Worm (Caenorhabditis elegans) whole organism, L2 larva: ENCODE measurements around the gene gst-9.
A peak's percentile ranks its signal among the peaks of the same experiment; 100 is the strongest.
"Not testable (repeated sequence)": the region's sequence is repeated elsewhere in the genome, so short reads cannot be mapped to it uniquely, and the experiment has no call there.

Experiments used
- F13H6.1 ChIP-seq: sonication (generic microtip); optimal IDR thresholded peaks from 2 replicates; lab custom pipeline; 2016; ENCODE audit warnings: missing genetic modification characterization, missing compliant biosample characterization
- R02D3.7 ChIP-seq: fragments of 150-350 bp; optimal IDR thresholded peaks from 2 replicates; lab custom pipeline; 2014; ENCODE audit warnings: missing biosample characterization, missing genetic modification characterization
- Y55F3AM.14 ChIP-seq: fragments of 200-800 bp; sonication (Bioruptor generic); optimal IDR thresholded peaks from 2 replicates; lab custom pipeline; 2018; ENCODE audit warnings: mild to moderate bottlenecking, missing genetic modification characterization, missing compliant biosample characterization
- alr-1 ChIP-seq: fragments of 150-350 bp; optimal IDR thresholded peaks from 2 replicates; lab custom pipeline; 2014; ENCODE audit warnings: missing biosample characterization, missing genetic modification characterization
- aly-2 ChIP-seq: fragments of 150-350 bp; optimal IDR thresholded peaks from 2 replicates; lab custom pipeline; 2014; ENCODE audit warnings: missing biosample characterization, missing genetic modification characterization
- ama-1 ChIP-seq: fragments of 150-350 bp; optimal IDR thresholded peaks from 2 replicates; lab custom pipeline; 2018; ENCODE audit warnings: inconsistent platforms
- blmp-1 ChIP-seq: sonication (generic microtip); optimal IDR thresholded peaks from 2 replicates; lab custom pipeline; 2017; ENCODE audit warnings: missing genetic modification characterization, mild to moderate bottlenecking, missing compliant biosample characterization, antibody characterized with exemption, moderate library complexity; ENCODE audit not compliant: insufficient read depth
- ceh-16 ChIP-seq: fragments of 150-350 bp; optimal IDR thresholded peaks from 2 replicates; lab custom pipeline; 2014; ENCODE audit warnings: missing biosample characterization, missing genetic modification characterization
- ceh-82 ChIP-seq: fragments of 150-350 bp; optimal IDR thresholded peaks from 2 replicates; lab custom pipeline; 2014; ENCODE audit warnings: missing biosample characterization, missing genetic modification characterization
- crh-2 ChIP-seq: sonication (generic microtip); optimal IDR thresholded peaks from 2 replicates; lab custom pipeline; 2017; ENCODE audit warnings: missing biosample characterization, missing genetic modification characterization
- dmd-4 ChIP-seq: sonication (generic microtip); optimal IDR thresholded peaks from 2 replicates; lab custom pipeline; 2017; ENCODE audit warnings: missing biosample characterization, missing genetic modification characterization
- egl-27 ChIP-seq: sonication (generic microtip); optimal IDR thresholded peaks from 3 replicates; lab custom pipeline; 2017; ENCODE audit warnings: missing biosample characterization, missing genetic modification reagents, missing genetic modification characterization
- elt-3 ChIP-seq: sonication (generic microtip); optimal IDR thresholded peaks from 2 replicates; lab custom pipeline; 2017; ENCODE audit warnings: missing biosample characterization, missing genetic modification characterization
- fos-1 ChIP-seq: fragments of 150-350 bp; optimal IDR thresholded peaks from 2 replicates; lab custom pipeline; 2014; ENCODE audit warnings: missing biosample characterization, missing genetic modification characterization
- gmeb-1 ChIP-seq: fragments of 150-350 bp; optimal IDR thresholded peaks from 2 replicates; lab custom pipeline; 2014; ENCODE audit warnings: missing biosample characterization, missing genetic modification characterization
- lin-11 ChIP-seq: fragments of 150-350 bp; sonication (generic microtip); optimal IDR thresholded peaks from 2 replicates; lab custom pipeline; 2014; ENCODE audit warnings: missing biosample characterization, missing genetic modification characterization, inconsistent platforms, mixed read lengths
- mab-5 ChIP-seq: fragments of 150-350 bp; optimal IDR thresholded peaks from 2 replicates; lab custom pipeline; 2014; ENCODE audit warnings: missing biosample characterization, missing genetic modification characterization
- nhr-10 ChIP-seq: sonication (generic microtip); optimal IDR thresholded peaks from 2 replicates; lab custom pipeline; 2017; ENCODE audit warnings: missing biosample characterization, missing genetic modification characterization
- nhr-11 ChIP-seq: fragments of 150-350 bp; optimal IDR thresholded peaks from 2 replicates; lab custom pipeline; 2014; ENCODE audit warnings: missing biosample characterization, missing genetic modification characterization
- nhr-129 ChIP-seq: fragments of 150-350 bp; optimal IDR thresholded peaks from 2 replicates; lab custom pipeline; 2014; ENCODE audit warnings: missing biosample characterization, missing genetic modification characterization
- nhr-21 ChIP-seq: fragments of 150-350 bp; optimal IDR thresholded peaks from 2 replicates; lab custom pipeline; 2014; ENCODE audit warnings: missing biosample characterization, missing genetic modification characterization
- nhr-237 ChIP-seq: fragments of 150-350 bp; optimal IDR thresholded peaks from 2 replicates; lab custom pipeline; 2014; ENCODE audit warnings: missing biosample characterization, missing genetic modification characterization
- peb-1 ChIP-seq: fragments of 150-350 bp; optimal IDR thresholded peaks from 2 replicates; lab custom pipeline; 2014; ENCODE audit warnings: missing biosample characterization, missing genetic modification characterization
- skn-1 ChIP-seq: sonication (generic microtip); optimal IDR thresholded peaks from 2 replicates; lab custom pipeline; 2017; ENCODE audit warnings: missing biosample characterization, missing genetic modification characterization
- sma-3 ChIP-seq: sonication (generic microtip); optimal IDR thresholded peaks from 2 replicates; lab custom pipeline; 2016; ENCODE audit warnings: missing genetic modification reagents, missing genetic modification characterization, missing compliant biosample characterization
- sma-9 ChIP-seq, 2 experiments: fragments of 150-350 bp in 1 of 2; sonication (generic microtip) in 1 of 2; optimal IDR thresholded peaks; 2 replicates each; lab custom pipeline; 2014 to 2016; ENCODE audit warnings: missing genetic modification characterization in 2 of 2, mild to moderate bottlenecking in 1 of 2, missing biosample characterization in 1 of 2, missing compliant biosample characterization in 1 of 2, missing genetic modification reagents in 1 of 2, moderate library complexity in 1 of 2
- snpc-4 ChIP-seq: fragments of 150-350 bp; optimal IDR thresholded peaks from 2 replicates; lab custom pipeline; 2014; ENCODE audit warnings: missing biosample characterization, missing genetic modification characterization
- unc-39 ChIP-seq: fragments of 150-350 bp; optimal IDR thresholded peaks from 2 replicates; lab custom pipeline; 2014; ENCODE audit warnings: missing biosample characterization, missing genetic modification characterization
- unc-55 ChIP-seq: fragments of 150-350 bp; sonication (generic microtip); optimal IDR thresholded peaks from 3 replicates; lab custom pipeline; 2014; ENCODE audit warnings: missing biosample characterization, missing genetic modification reagents, missing genetic modification characterization
- unc-62 ChIP-seq: fragments of 150-350 bp; optimal IDR thresholded peaks from 2 replicates; lab custom pipeline; 2014; ENCODE audit warnings: missing biosample characterization, missing genetic modification reagents, missing genetic modification characterization
- zag-1 ChIP-seq: fragments of 150-350 bp; optimal IDR thresholded peaks from 2 replicates; lab custom pipeline; 2014; ENCODE audit warnings: missing biosample characterization, missing genetic modification characterization
- ztf-11 ChIP-seq: sonication (generic microtip); optimal IDR thresholded peaks from 2 replicates; lab custom pipeline; 2017; ENCODE audit warnings: missing biosample characterization, missing genetic modification characterization
- ztf-4 ChIP-seq: fragments of 150-350 bp; optimal IDR thresholded peaks from 2 replicates; lab custom pipeline; 2014; ENCODE audit warnings: missing biosample characterization, missing genetic modification characterization

The gst-9 gene

DNA sequence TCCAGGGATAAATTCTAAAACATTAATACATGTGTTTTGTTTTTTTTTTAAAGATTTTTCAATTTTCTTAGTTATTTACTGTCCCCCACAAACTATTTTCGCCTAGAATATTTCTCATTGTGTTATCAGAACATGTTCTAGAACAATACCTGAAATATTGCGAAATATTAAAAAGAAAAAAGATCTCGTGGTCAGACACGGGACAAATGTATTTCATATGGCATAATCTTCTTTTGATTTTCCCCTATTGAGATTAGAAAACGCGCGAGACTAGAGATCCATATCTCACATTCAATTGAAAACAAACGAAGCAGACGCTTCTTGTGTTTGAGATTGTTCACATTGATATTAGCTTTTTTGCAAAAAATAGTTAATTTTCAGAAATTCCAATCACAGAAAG is 35.3 kb upstream of the gst-9 start (continued):
- TF ChIP-seq lin-11 (tag; lab: Kevin White, UChicago) (no peak), skn-1 (peak; percentile 1), unc-39 (tag; lab: Kevin White, UChicago) (no peak), F13H6.1 (tag; lab: Kevin White, UChicago) (no peak), ztf-11 (tag; lab: Kevin White, UChicago) (no peak), nhr-237 (no peak), aly-2 (no peak), ceh-16 (tag; lab: Kevin White, UChicago) (no peak), elt-3 (tag; lab: Kevin White, UChicago) (no peak), fos-1 (tag; lab: Kevin White, UChicago) (no peak)

DNA sequence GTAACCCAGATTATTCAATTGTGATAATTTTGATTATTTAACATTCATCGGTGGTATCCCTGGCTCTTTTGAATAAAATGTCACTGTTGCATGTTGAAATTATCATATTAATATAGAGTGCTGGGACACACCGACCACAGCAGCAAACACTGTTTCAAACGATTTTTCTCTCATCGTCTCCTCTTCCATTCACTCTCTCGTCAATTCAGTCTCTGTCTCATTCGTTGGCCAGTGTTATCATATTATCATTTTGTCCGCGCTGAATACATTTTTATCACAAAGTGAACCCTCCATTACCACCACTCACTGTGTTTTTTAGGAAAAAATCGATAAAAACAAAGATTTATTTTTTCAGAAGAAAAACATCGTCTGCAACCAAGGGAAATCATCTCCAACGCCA is 34.3 kb upstream of the gst-9 start:
- TF ChIP-seq alr-1 (tag; lab: Kevin White, UChicago), result no peak
- no peak for TF ChIP-seq mab-5 (tag; lab: Kevin White, UChicago)
- no peak for TF ChIP-seq sma-3 (GFP tag; lab: Kevin White, UChicago)
- no peak for TF ChIP-seq unc-55 (GFP tag; lab: Kevin White, UChicago)
- TF ChIP-seq nhr-237, result no peak
- TF ChIP-seq crh-2, result peak; percentile 32
- TF ChIP-seq ztf-11 (tag; lab: Kevin White, UChicago), result no peak
- TF ChIP-seq sma-9 (GFP tag; optimal IDR thresholded peaks at IDR 0.05; lab: Kevin White, UChicago), result peak; percentile 18
- TF ChIP-seq sma-9 (tag; optimal IDR thresholded peaks at IDR 0.05; lab: Kevin White, UChicago), result no peak
- no peak for TF ChIP-seq R02D3.7
- TF ChIP-seq aly-2, result no peak
- TF ChIP-seq fos-1 (tag; lab: Kevin White, UChicago), result peak; percentile 94
- TF ChIP-seq ceh-82 (tag; lab: Kevin White, UChicago), result no peak
- TF ChIP-seq dmd-4 (tag; lab: Kevin White, UChicago), result no peak
- no peak for TF ChIP-seq skn-1
- no peak for TF ChIP-seq blmp-1 (tag; lab: Kevin White, UChicago)
- no peak for TF ChIP-seq zag-1 (tag; lab: Kevin White, UChicago)
- TF ChIP-seq nhr-129, result peak; percentile 17
- TF ChIP-seq egl-27, result no peak

DNA sequence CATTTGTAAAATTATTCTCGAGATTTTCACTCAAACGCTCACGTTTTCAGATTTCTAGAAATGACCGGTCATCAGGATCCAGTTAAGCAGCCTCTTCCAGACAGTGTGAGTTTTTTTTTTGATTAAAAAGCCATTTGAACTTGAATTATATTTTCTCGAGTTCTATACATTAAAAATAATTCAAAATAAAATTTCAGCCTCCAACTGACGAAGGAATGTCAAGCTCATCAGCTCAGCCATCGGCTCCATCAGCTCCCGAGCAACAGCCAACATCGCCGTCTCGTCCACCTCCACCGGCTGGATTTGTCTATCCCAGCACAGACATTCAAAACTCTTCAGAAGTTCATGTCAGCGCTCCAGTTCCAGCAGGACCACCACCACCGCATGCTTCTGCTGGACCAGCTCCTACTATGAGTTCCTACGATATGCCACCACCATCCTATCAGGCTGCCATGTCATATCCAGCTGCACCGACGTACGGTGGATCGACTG is 33.5 kb upstream of the gst-9 start, which contains the start of gene F11G11.5:
Gene F11G11.5 (plus strand): TSS at position 51 of the 492 bp plus-strand sequence.
- no peak for TF ChIP-seq nhr-10 (tag; lab: Kevin White, UChicago)
- TF ChIP-seq ama-1 (lab: Kevin White, UChicago), result peak; percentile 68
- TF ChIP-seq ztf-4 (tag; lab: Kevin White, UChicago), result peak; percentile 33

DNA sequence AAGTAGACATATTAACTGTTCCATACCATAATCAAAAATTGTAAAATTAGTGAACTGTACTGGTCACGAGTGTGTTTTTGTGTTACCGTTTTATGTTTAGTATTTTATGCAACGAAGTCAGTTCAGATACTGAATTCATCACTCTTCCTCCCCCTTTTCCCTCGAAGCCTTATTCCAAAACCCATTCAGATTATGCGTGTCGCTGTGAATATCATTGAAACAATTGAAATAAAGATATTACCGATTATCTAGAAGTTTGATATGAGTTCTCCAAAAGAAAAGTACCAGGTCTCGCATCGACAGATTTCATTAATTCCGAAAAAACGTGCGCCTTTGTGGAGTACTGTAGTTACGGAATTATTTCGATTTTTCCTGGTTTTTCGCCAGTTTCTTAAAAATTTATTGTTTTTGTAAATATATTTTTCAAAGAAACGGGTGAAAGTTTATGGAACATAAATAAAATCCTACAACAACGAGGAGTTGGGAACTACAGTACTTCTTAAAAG is 32.4 kb upstream of the gst-9 start:
- TF ChIP-seq aly-2 (no peak), peb-1 (no peak), unc-62 (no peak), unc-39 (tag; lab: Kevin White, UChicago) (no peak), ztf-4 (tag; lab: Kevin White, UChicago) (peak; percentile 35), ama-1 (lab: Kevin White, UChicago) (peak; percentile 59), nhr-21 (tag; lab: Kevin White, UChicago) (no peak)

DNA sequence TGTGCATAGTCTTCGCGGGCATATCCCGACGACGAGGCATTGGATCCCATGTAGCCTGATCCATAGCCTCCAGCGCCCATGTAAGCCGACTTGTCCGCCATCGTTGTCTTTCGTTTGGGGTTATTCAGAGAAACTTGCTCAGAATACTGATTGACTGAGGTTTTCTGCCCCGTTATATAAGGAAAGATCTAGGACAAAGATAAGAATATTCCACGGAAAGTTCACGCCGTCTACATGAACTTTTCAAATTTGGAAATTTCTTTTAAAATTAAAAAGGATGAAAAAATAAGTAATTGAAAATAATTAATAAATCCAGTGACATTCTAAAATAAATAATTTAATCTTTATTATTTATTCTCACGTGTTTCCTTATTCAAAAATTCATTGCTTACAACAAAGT is 31.1 kb upstream of the gst-9 start, which contains the start of the genes nspd-5 and F11G11.4:
Gene nspd-5 (minus strand): TSS at position 101 of the 400 bp plus-strand sequence.
Gene F11G11.4 (plus strand): TSS at position 335 of the 400 bp plus-strand sequence.
- not testable (repeated sequence) for TF ChIP-seq gmeb-1 (tag; lab: Kevin White, UChicago); peb-1; nhr-11 (tag; lab: Kevin White, UChicago)

DNA sequence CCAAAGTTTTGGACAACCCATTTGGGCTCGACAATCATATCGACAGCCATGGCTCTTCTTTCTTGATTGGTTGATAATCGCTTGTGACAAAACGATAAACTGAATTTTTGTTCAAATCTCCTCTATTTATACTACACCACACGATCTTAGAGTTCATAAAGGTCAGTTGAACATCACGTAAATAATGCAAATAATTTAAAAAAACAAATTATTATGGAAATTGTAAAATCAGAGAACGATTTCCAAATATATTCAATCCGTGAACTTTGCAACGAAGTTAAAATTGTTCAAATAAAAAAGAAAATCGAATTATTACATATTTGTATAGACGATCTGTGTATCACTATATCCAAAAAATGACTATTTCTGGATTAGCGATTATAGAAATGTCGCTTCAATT is 28.0 kb upstream of the gst-9 start, which contains the start of the genes mpst-4 and F11G11.14:
Gene mpst-4 (minus strand): TSS at position 101 of the 400 bp plus-strand sequence.
Gene F11G11.14 (plus strand): TSS at position 325 of the 400 bp plus-strand sequence.
- no peak for TF ChIP-seq aly-2
- TF ChIP-seq unc-39 (tag; lab: Kevin White, UChicago), result no peak
- no peak for TF ChIP-seq snpc-4 (tag; lab: Kevin White, UChicago)
- no peak for TF ChIP-seq nhr-237
- TF ChIP-seq nhr-21 (tag; lab: Kevin White, UChicago), result no peak
- no peak for TF ChIP-seq ztf-11 (tag; lab: Kevin White, UChicago)
- TF ChIP-seq sma-9 (GFP tag; optimal IDR thresholded peaks at IDR 0.05; lab: Kevin White, UChicago), result no peak
- TF ChIP-seq sma-9 (tag; optimal IDR thresholded peaks at IDR 0.05; lab: Kevin White, UChicago), result no peak
- TF ChIP-seq elt-3 (tag; lab: Kevin White, UChicago), result no peak
- no peak for TF ChIP-seq peb-1
- TF ChIP-seq ceh-82 (tag; lab: Kevin White, UChicago), result no peak
- TF ChIP-seq R02D3.7, result no peak
- no peak for TF ChIP-seq F13H6.1 (tag; lab: Kevin White, UChicago)
- no peak for TF ChIP-seq ceh-16 (tag; lab: Kevin White, UChicago)
- TF ChIP-seq Y55F3AM.14 (GFP tag; lab: Kevin White, UChicago), result no peak
- no peak for TF ChIP-seq ama-1 (lab: Kevin White, UChicago)
- TF ChIP-seq, all 48 proteins: peak for 0
